Fruit fly (Drosophila melanogaster): ENCODE data around the gene CG8539.

CG8539 gene

dm6 chr3L:7465209-7465608 is 33.4 kb downstream of the CG8539 start, which contains the start of the genes CG42660, CG42661 and Tsp66A:
CG42660 (plus strand) TSS chr3L:7465509.
CG42661 (plus strand) TSS chr3L:7465509.
Tsp66A (plus strand) TSS chr3L:7465509.
- TF ChIP-seq psq (optimal IDR thresholded peaks at IDR 0.05) (no peak), insv (optimal IDR thresholded peaks at IDR 0.05) (no peak), h (optimal IDR thresholded peaks at IDR 0.05) (no peak), ttk (optimal IDR thresholded peaks at IDR 0.05) (no peak), Sin3A (optimal IDR thresholded peaks at IDR 0.05) (no peak), Myc (optimal IDR thresholded peaks at IDR 0.05) (no peak)

dm6 chr3L:7455849-7456248 is 42.8 kb downstream of the CG8539 start, which contains the start of gene ppk26:
ppk26 (plus strand) TSS chr3L:7456149.
- TF ChIP-seq h (optimal IDR thresholded peaks at IDR 0.05) (no peak), Sin3A (optimal IDR thresholded peaks at IDR 0.05) (no peak), psq (optimal IDR thresholded peaks at IDR 0.05) (no peak), Myc (optimal IDR thresholded peaks at IDR 0.05) (no peak), insv (optimal IDR thresholded peaks at IDR 0.05) (no peak), ttk (optimal IDR thresholded peaks at IDR 0.05) (no peak)

dm6 chr3L:7450553-7450952 is 48.1 kb downstream of the CG8539 start, which contains the start of gene CG33278:
CG33278 (plus strand) TSS chr3L:7450853.
- TF ChIP-seq Myc (optimal IDR thresholded peaks at IDR 0.05): no peak
- TF ChIP-seq insv (optimal IDR thresholded peaks at IDR 0.05): no peak
- no peak for TF ChIP-seq Sin3A (optimal IDR thresholded peaks at IDR 0.05)
- no peak for TF ChIP-seq h (optimal IDR thresholded peaks at IDR 0.05)
- no peak for TF ChIP-seq ttk (optimal IDR thresholded peaks at IDR 0.05)
- TF ChIP-seq psq (optimal IDR thresholded peaks at IDR 0.05): no peak

- TF ChIP-seq ttk (optimal IDR thresholded peaks at IDR 0.05) (no peak), insv (optimal IDR thresholded peaks at IDR 0.05) (no peak), h (optimal IDR thresholded peaks at IDR 0.05) (no peak), psq (optimal IDR thresholded peaks at IDR 0.05) (no peak), Sin3A (optimal IDR thresholded peaks at IDR 0.05) (no peak), Myc (optimal IDR thresholded peaks at IDR 0.05) (no peak)
Observed at dm6 chr3L:7449097-7449496, 49.5 kb downstream of the CG8539 start.
